Worm (Caenorhabditis elegans): ENCODE results near the gene atf-8.

Gene atf-8

DNA sequence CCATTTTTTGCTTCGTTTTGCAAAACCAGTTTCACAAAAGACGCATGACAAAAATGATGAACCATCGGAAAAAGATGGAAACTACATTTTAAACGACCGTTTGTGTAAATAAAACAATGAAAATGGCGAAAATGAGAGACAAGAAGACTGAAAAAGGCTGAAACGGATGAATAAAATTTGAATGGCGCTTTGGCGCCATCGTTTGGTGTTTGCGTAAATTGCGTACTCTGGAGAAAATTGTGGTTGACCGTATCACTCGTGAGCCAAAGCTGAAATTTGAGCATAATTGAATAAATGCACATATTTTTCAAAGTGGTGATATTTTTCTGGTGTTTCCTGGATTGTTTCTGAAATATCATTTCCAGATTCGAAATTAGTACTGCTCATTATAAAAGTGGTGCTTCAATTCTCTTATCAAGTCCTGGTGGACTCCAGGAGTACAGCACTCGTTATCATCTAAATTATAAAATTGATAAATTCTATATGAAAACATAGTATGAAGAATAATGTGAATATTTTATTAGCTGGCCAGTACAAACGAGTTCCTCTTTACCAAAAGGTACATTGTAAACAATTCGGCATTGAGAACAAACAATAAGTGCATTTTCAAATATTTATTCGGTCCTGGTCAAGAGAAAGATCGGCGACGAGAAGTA is 4.0 kb upstream of the atf-8 start:
- TF ChIP-seq T22C8.4 (GFP tag; IDR thresholded peaks at IDR 0.05) (no peak), flt-1 (GFP tag; IDR thresholded peaks at IDR 0.05) (no peak), ztf-29 (GFP tag; IDR thresholded peaks at IDR 0.05) (no peak), klf-2 (GFP tag; conservative IDR thresholded peaks at IDR 0.05) (no peak), ztf-23 (GFP tag; IDR thresholded peaks at IDR 0.05) (no peak), tab-1 (GFP tag; IDR thresholded peaks at IDR 0.05) (no peak), ref-1 (GFP tag; conservative IDR thresholded peaks at IDR 0.05) (no peak), med-1 (GFP tag; optimal IDR thresholded peaks at IDR 0.05; ENCODE audit: insufficient read depth) (no peak), cog-1 (tag; optimal IDR thresholded peaks at IDR 0.05) (no peak)

DNA sequence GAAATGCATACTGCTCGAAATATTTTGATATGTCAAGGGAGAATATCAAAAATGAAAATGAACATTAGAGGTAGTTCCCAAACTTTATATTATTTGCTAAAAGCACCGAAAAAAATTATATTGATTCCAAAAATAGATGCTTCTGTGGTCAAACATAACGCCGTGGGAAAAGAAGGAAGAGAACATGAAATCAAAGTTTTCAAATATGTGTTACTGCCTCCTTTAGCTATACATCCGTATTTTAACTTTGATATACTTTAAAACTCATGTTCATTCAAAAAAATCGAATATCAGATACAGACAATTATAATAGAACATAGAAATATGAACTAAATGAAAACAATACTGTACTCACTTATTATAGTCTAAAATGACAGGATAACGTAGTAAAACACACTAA is 2.0 kb upstream of the atf-8 start, which contains the start of gene Y38A10A.11:
TSS of gene Y38A10A.11 (minus strand) at position 101 of the 400 bp plus-strand sequence.
- no peak for TF ChIP-seq ztf-29 (GFP tag; IDR thresholded peaks at IDR 0.05)
- no peak for TF ChIP-seq cog-1 (tag; optimal IDR thresholded peaks at IDR 0.05)

DNA sequence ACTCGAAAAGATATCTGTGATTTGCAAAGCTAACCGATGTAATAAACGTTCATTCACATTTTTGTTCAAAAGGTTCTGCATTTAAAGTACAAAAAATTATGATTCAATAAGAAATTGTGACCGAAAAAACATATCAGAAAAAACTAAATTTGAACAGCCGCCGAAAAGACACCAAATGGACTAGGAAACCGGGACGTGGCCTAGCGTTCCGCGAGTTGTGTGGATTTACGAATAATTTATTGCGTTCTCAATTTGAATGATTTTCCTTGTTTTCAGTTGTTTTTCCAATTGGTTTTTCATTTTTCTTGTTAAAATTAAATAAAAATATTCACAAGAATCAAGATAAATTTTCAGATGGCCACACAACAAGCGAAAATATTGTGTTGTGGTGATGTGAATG is 2.1 kb downstream of the atf-8 start, which contains the start of gene cwf-19L1:
TSS of gene cwf-19L1 (plus strand) at position 355 of the 400 bp plus-strand sequence.
- TF ChIP-seq T22C8.4 (GFP tag; IDR thresholded peaks at IDR 0.05) (no peak), klf-2 (GFP tag; conservative IDR thresholded peaks at IDR 0.05) (no peak; the same call in 1 of the 2 replicates), ztf-23 (GFP tag; IDR thresholded peaks at IDR 0.05) (0 out of 2 replicates have a peak, but pooled peaks have one; percentile 51), ztf-29 (GFP tag; IDR thresholded peaks at IDR 0.05) (no peak), cog-1 (tag; optimal IDR thresholded peaks at IDR 0.05) (peak; percentile 65)

DNA sequence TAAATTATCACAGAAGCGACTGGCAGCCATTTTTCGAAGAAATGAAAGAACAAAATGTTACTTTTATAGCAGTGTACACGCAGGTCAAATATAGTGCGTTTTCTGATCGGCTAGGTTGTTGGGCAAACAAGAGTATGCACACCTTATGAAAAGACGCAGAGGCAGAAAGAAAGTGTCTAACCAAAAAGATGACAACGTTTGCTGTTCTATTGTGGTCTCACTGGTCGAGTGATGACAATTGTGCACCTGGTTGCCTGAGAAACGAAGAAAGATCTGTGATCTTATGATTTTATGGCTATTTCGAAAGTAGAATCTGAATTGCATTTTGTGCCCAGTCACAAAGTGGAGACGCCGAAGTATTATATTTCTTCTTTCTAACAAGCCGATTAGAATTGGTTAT is 5.1 kb downstream of the atf-8 start, which contains the start of gene F17A9.4:
TSS of gene F17A9.4 (minus strand) at position 97 of the 400 bp plus-strand sequence.
- TF ChIP-seq flt-1 (GFP tag; IDR thresholded peaks at IDR 0.05) (no peak), ztf-29 (GFP tag; IDR thresholded peaks at IDR 0.05) (no peak), cog-1 (tag; optimal IDR thresholded peaks at IDR 0.05) (no peak), tab-1 (GFP tag; IDR thresholded peaks at IDR 0.05) (no peak), T22C8.4 (GFP tag; IDR thresholded peaks at IDR 0.05) (no peak), klf-2 (GFP tag; conservative IDR thresholded peaks at IDR 0.05) (no peak), ref-1 (GFP tag; conservative IDR thresholded peaks at IDR 0.05) (no peak), med-1 (GFP tag; optimal IDR thresholded peaks at IDR 0.05; ENCODE audit: insufficient read depth) (no peak), ztf-23 (GFP tag; IDR thresholded peaks at IDR 0.05) (no peak)

DNA sequence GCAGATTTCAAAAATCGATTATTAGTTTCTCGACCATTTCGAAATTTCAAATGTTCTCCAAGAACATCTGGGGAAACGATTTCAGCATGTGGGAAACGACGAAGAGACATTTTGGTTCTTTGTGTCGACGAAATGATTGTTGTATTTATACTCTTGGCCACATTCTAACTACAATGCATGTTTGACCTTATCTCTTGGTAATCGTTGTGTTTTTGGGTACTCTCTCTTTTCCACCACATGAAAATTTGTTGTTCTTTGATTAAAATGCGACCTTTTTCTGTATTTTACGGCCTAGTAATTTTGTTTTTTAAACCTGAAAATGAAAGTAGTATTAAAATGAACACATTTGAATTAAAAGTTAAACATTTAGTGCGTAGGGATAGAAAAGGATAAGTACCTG is 7.4 kb downstream of the atf-8 start, which contains the start of gene F17A9.5:
TSS of gene F17A9.5 (minus strand) at position 175 of the 400 bp plus-strand sequence.
- TF ChIP-seq klf-2 (GFP tag; conservative IDR thresholded peaks at IDR 0.05): no peak
- TF ChIP-seq ref-1 (GFP tag; conservative IDR thresholded peaks at IDR 0.05): no peak
- no peak for TF ChIP-seq cog-1 (tag; optimal IDR thresholded peaks at IDR 0.05)
- no peak for TF ChIP-seq T22C8.4 (GFP tag; IDR thresholded peaks at IDR 0.05)
- TF ChIP-seq tab-1 (GFP tag; IDR thresholded peaks at IDR 0.05): no peak
- no peak for TF ChIP-seq ztf-23 (GFP tag; IDR thresholded peaks at IDR 0.05)
- no peak for TF ChIP-seq ztf-29 (GFP tag; IDR thresholded peaks at IDR 0.05)
- no peak for TF ChIP-seq flt-1 (GFP tag; IDR thresholded peaks at IDR 0.05)
- TF ChIP-seq med-1 (GFP tag; optimal IDR thresholded peaks at IDR 0.05; ENCODE audit: insufficient read depth): no peak

DNA sequence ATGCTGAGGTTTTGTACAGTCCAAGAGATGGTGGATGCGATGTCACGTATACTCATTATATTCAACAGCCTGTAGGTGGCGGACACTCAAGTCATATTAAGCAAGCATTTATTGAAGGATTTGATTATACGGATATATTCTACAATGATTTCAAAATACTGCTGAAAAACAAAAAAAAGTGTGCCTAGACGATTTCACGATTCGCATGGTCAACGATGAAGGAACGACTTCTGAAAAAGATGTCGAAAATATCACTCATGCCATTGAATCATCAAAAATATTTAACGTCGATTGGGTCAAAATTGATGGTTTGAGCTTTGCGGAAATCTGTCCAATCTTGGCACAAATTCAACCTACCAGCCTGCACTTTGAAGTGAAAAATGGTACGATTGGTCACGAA is 11.6 kb downstream of the atf-8 start:
- TF ChIP-seq med-1 (GFP tag; optimal IDR thresholded peaks at IDR 0.05; ENCODE audit: insufficient read depth) (no peak), ref-1 (GFP tag; conservative IDR thresholded peaks at IDR 0.05) (no peak), klf-2 (GFP tag; conservative IDR thresholded peaks at IDR 0.05) (no peak), flt-1 (GFP tag; IDR thresholded peaks at IDR 0.05) (no peak), T22C8.4 (GFP tag; IDR thresholded peaks at IDR 0.05) (no peak), tab-1 (GFP tag; IDR thresholded peaks at IDR 0.05) (no peak), ztf-29 (GFP tag; IDR thresholded peaks at IDR 0.05) (no peak), cog-1 (tag; optimal IDR thresholded peaks at IDR 0.05) (no peak), ztf-23 (GFP tag; IDR thresholded peaks at IDR 0.05) (no peak)

DNA sequence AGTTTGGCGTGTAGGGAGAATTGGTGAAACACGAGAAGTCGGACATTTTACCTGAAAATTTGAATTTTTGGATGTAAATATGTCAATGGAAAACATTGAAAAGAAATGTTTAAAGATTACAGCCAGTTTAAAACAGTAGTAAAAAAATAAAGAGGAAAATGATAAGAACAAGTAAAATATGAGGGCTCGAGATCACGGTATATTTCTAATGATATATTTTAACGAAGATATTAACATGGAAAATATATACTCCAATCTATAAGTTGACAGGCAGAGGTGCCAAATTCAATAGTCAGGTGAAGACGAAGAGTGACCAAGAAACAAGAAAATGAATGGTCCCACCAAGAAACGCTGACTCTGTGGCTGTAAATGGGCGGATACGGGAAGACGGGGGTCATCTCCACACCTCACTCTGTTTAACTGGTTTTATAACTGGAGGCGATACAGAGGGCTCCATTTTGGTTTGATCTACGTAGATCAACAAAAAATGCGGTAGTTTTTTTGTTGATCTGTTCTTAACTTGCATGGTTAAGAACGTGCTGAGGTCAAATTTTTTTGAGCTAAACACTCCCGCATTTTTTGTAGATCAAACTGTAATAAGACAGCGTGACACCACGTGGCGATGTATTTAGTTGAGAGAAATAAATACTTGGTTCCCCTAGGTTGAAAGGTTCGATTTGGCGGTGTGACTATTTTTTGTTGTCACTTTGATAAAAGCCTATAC is 14.9 kb downstream of the atf-8 start, which contains the start of gene ceh-49:
TSS of gene ceh-49 (minus strand) at position 51 of the 724 bp plus-strand sequence.
- TF ChIP-seq ztf-29 (GFP tag; IDR thresholded peaks at IDR 0.05) (no peak), klf-2 (GFP tag; conservative IDR thresholded peaks at IDR 0.05) (no peak), flt-1 (GFP tag; IDR thresholded peaks at IDR 0.05) (no peak), T22C8.4 (GFP tag; IDR thresholded peaks at IDR 0.05) (no peak), cog-1 (tag; optimal IDR thresholded peaks at IDR 0.05) (no peak), ref-1 (GFP tag; conservative IDR thresholded peaks at IDR 0.05) (no peak), tab-1 (GFP tag; IDR thresholded peaks at IDR 0.05) (no peak), ztf-23 (GFP tag; IDR thresholded peaks at IDR 0.05) (no peak), med-1 (GFP tag; optimal IDR thresholded peaks at IDR 0.05; ENCODE audit: insufficient read depth) (no peak)

DNA sequence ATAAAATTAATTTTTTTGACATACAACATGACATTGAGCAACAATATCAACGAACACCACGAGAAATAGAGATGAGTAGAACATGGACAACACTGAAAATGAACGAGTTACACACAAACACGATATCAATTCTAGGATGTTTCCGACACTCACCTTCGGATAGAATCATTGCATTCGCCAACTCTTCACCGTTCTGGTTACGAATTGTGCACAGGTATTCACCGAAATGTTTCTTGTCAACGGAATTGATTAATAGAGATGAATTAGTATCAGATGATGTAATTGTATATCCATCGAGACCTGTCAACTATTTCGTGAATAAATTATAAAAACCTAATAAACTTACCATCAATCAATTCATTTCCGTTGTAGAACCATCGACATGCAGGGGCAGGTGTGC is 16.3 kb downstream of the atf-8 start:
- no peak for TF ChIP-seq tab-1 (GFP tag; IDR thresholded peaks at IDR 0.05)
- no peak for TF ChIP-seq cog-1 (tag; optimal IDR thresholded peaks at IDR 0.05)
- no peak for TF ChIP-seq klf-2 (GFP tag; conservative IDR thresholded peaks at IDR 0.05)
- TF ChIP-seq ref-1 (GFP tag; conservative IDR thresholded peaks at IDR 0.05): no peak
- no peak for TF ChIP-seq med-1 (GFP tag; optimal IDR thresholded peaks at IDR 0.05; ENCODE audit: insufficient read depth)
- no peak for TF ChIP-seq flt-1 (GFP tag; IDR thresholded peaks at IDR 0.05)
- TF ChIP-seq ztf-29 (GFP tag; IDR thresholded peaks at IDR 0.05): no peak
- TF ChIP-seq ztf-23 (GFP tag; IDR thresholded peaks at IDR 0.05): no peak
- TF ChIP-seq T22C8.4 (GFP tag; IDR thresholded peaks at IDR 0.05): no peak

DNA sequence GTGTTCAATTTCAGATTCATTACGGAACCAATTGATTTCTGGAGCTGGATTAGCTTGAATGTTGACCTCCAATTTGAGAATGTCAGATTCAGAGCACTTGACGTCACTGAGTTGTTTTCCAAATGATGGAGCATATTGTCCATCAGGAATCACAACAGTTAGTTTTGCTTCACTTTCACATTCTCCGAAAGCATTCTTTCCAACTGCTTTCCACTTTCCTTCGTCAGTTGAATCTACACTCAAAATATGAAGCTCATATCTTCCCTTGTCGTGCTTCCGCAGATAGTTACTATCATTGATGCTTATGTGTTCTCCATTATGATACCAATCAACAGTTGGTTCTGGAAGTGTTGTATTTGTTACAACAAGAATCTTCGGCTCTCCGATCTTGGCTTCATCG is 22.9 kb downstream of the atf-8 start:
- TF ChIP-seq ref-1 (GFP tag; conservative IDR thresholded peaks at IDR 0.05): no peak
- TF ChIP-seq T22C8.4 (GFP tag; IDR thresholded peaks at IDR 0.05): no peak
- no peak for TF ChIP-seq klf-2 (GFP tag; conservative IDR thresholded peaks at IDR 0.05)
- TF ChIP-seq flt-1 (GFP tag; IDR thresholded peaks at IDR 0.05): no peak
- no peak for TF ChIP-seq med-1 (GFP tag; optimal IDR thresholded peaks at IDR 0.05; ENCODE audit: insufficient read depth)
- no peak for TF ChIP-seq ztf-29 (GFP tag; IDR thresholded peaks at IDR 0.05)
- no peak for TF ChIP-seq ztf-23 (GFP tag; IDR thresholded peaks at IDR 0.05)
- no peak for TF ChIP-seq cog-1 (tag; optimal IDR thresholded peaks at IDR 0.05)
- no peak for TF ChIP-seq tab-1 (GFP tag; IDR thresholded peaks at IDR 0.05)
